Worm (Caenorhabditis elegans) whole organism, L2 larva: ENCODE measurements around the gene T14E8.2.

Experiments used
- ceh-16 ChIP-seq: fragments of 150-350 bp; optimal IDR thresholded peaks from 2 replicates; lab custom pipeline; 2014; ENCODE audit warnings: missing biosample characterization, missing genetic modification characterization
- nhr-12 ChIP-seq: fragments of 150-350 bp; optimal IDR thresholded peaks from 2 replicates; lab custom pipeline; 2014; ENCODE audit warnings: missing biosample characterization, missing genetic modification characterization
- nhr-25 ChIP-seq: fragments of 150-350 bp; sonication (generic microtip); optimal IDR thresholded peaks from 3 replicates; lab custom pipeline; 2014; ENCODE audit warnings: missing biosample characterization, missing genetic modification characterization
- sma-3 ChIP-seq: sonication (generic microtip); optimal IDR thresholded peaks from 2 replicates; lab custom pipeline; 2016; ENCODE audit warnings: missing genetic modification reagents, missing genetic modification characterization, missing compliant biosample characterization

ce11 chrX:6505008-6505407 lies 37.8 kb upstream of the T14E8.2 start, which contains the start of gene cdf-1:
- TF ChIP-seq nhr-25: no peak
- no peak for TF ChIP-seq sma-3
- no peak for TF ChIP-seq nhr-12
- no peak for TF ChIP-seq ceh-16
